Worm (Caenorhabditis elegans): ENCODE data around the gene nucb-1.

nucb-1 gene

DNA sequence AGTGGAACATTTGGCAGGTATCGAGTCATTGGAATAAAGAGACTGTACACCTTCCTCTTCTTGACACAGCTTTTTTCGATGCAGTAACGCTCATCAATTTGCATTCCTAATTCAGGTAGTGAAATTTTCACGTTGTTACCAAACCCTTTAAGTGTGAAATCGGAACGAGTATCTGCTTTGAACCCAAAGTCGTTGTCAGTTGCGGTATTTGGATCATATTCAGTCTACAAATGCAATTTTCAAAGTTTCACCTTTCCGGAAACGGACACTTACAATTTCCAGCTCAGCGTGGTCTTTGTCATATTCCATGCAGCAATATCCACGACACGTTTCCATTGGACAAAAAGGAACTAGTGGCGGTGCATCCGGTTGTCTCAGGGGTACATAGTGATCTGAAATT is 14.9 kb upstream of the nucb-1 start:
- TF ChIP-seq nhr-11 (tag; optimal IDR thresholded peaks at IDR 0.05), result no peak
- TF ChIP-seq pqm-1 (tag; optimal IDR thresholded peaks at IDR 0.05), result no peak
- no peak for TF ChIP-seq ztf-16 (tag; optimal IDR thresholded peaks at IDR 0.05)
- TF ChIP-seq eyg-1 (tag; optimal IDR thresholded peaks at IDR 0.05), result no peak
- no peak for TF ChIP-seq ceh-45 (GFP tag; IDR thresholded peaks at IDR 0.05)
- no peak for TF ChIP-seq madf-2 (tag; optimal IDR thresholded peaks at IDR 0.05)
- TF ChIP-seq dve-1 (tag; optimal IDR thresholded peaks at IDR 0.05), result no peak
- TF ChIP-seq pros-1 (tag; optimal IDR thresholded peaks at IDR 0.05), result no peak
- TF ChIP-seq che-1 (tag; optimal IDR thresholded peaks at IDR 0.05), result no peak
- TF ChIP-seq hlh-15 (tag; optimal IDR thresholded peaks at IDR 0.05), result no peak
- TF ChIP-seq elt-4 (tag; optimal IDR thresholded peaks at IDR 0.05), result no peak
- TF ChIP-seq gmeb-2 (tag; optimal IDR thresholded peaks at IDR 0.05), result no peak
- TF ChIP-seq lin-11 (tag; optimal IDR thresholded peaks at IDR 0.05), result no peak
- TF ChIP-seq unc-86 (tag; optimal IDR thresholded peaks at IDR 0.05), result no peak
- TF ChIP-seq pax-1 (tag; optimal IDR thresholded peaks at IDR 0.05), result no peak
- TF ChIP-seq dmd-4 (tag; optimal IDR thresholded peaks at IDR 0.05; ENCODE audit: borderline replicate concordance), result no peak
- TF ChIP-seq C08G9.2 (tag; optimal IDR thresholded peaks at IDR 0.05), result no peak
- no peak for TF ChIP-seq hlh-13 (GFP tag; optimal IDR thresholded peaks at IDR 0.05)

DNA sequence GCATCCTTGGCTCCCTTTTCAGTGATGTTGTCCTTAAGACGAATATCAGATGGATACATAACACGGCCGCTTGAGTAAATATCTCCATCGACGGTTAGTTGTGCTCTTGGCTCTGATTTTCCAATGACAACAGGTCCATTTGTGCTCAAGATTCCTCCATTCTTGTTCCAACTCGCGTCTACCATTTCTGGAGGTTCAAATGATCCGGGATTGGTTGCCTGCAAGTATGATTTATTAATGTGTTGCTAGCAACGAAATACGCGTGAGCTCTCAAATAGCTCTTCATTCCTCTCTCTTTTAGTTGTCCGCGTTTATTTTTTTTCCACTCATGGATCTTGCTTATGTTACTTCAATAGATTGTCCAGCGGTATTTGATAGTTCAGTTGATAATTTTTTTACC is 13.8 kb upstream of the nucb-1 start, which contains the start of gene arrd-28:
Gene arrd-28, plus strand, starts transcription at position 301 of the 400 bp plus-strand sequence.
- no peak for TF ChIP-seq lin-11 (tag; optimal IDR thresholded peaks at IDR 0.05)
- no peak for TF ChIP-seq hlh-15 (tag; optimal IDR thresholded peaks at IDR 0.05)
- TF ChIP-seq fkh-6 (tag; optimal IDR thresholded peaks at IDR 0.05), result no peak
- no peak for TF ChIP-seq pqm-1 (tag; optimal IDR thresholded peaks at IDR 0.05)
- no peak for TF ChIP-seq unc-86 (tag; optimal IDR thresholded peaks at IDR 0.05)
- no peak for TF ChIP-seq nhr-232 (tag; optimal IDR thresholded peaks at IDR 0.05)

DNA sequence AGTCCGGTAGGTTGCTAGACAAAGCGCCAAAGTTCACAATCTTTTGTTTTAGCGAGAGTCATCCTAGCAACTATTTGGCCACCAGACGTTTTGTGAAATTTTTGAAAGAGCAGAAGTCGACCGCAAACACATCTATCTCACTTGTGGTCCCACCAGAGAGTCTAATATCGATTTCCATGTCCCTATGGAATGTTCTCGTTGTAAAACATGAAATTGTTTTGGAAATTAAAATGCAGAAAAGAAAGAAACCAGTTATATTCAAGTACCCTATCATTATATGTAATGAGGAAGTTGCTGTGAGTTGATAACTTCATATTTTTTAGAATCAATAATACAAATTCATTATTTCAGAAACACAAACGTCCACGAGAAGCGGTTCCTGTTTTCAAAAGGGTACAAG is 12.8 kb upstream of the nucb-1 start:
- TF ChIP-seq unc-3 (GFP tag; conservative IDR thresholded peaks at IDR 0.05), result no peak
- TF ChIP-seq unc-3 (tag; optimal IDR thresholded peaks at IDR 0.05), result no peak
- no peak for TF ChIP-seq ahr-1 (tag; optimal IDR thresholded peaks at IDR 0.05)
- TF ChIP-seq K09A11.1 (tag; optimal IDR thresholded peaks at IDR 0.05; ENCODE audit: insufficient read depth), result no peak
- no peak for TF ChIP-seq pat-9 (tag; optimal IDR thresholded peaks at IDR 0.05)
- TF ChIP-seq ceh-48 (tag; optimal IDR thresholded peaks at IDR 0.05), result no peak
- TF ChIP-seq pax-1 (tag; optimal IDR thresholded peaks at IDR 0.05), result no peak
- no peak for TF ChIP-seq ceh-45 (GFP tag; IDR thresholded peaks at IDR 0.05)
- no peak for TF ChIP-seq lim-6 (tag; optimal IDR thresholded peaks at IDR 0.05)
- TF ChIP-seq eyg-1 (tag; optimal IDR thresholded peaks at IDR 0.05), result no peak
- no peak for TF ChIP-seq sox-4 (tag; optimal IDR thresholded peaks at IDR 0.05)

DNA sequence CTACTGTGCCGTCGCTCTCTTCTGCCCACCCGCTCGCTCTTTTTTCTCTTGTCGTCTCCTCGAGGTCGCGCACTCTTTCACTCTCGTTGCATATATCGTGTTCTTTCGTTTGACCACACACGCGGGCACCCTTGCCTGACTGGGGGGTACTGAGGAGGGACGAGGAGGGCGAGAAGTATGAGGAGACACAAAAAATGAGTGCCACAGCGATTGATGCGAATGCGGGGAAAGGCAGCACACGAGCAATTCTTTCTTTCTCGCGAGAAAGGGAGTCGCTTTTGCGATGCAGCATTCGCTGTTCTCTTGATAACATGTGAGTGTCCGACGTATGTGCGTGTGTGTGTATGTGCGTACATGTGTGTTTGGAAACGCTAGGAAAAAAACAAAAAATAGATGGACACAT is 9.0 kb upstream of the nucb-1 start:
- TF ChIP-seq hlh-6 (tag; optimal IDR thresholded peaks at IDR 0.05) (peak; percentile 91), lim-6 (tag; optimal IDR thresholded peaks at IDR 0.05) (no peak), K09A11.1 (tag; optimal IDR thresholded peaks at IDR 0.05; ENCODE audit: insufficient read depth) (no peak), hlh-13 (GFP tag; optimal IDR thresholded peaks at IDR 0.05) (no peak), T23F11.4 (GFP tag; optimal IDR thresholded peaks at IDR 0.05) (peak; percentile 14), ceh-45 (GFP tag; IDR thresholded peaks at IDR 0.05) (no peak), ref-2 (tag; optimal IDR thresholded peaks at IDR 0.05) (peak; percentile 73), tbx-2 (tag; optimal IDR thresholded peaks at IDR 0.05) (peak; percentile 92), ceh-31 (tag; optimal IDR thresholded peaks at IDR 0.05) (peak; percentile 77), ceh-22 (tag; optimal IDR thresholded peaks at IDR 0.05) (no peak), sox-4 (tag; optimal IDR thresholded peaks at IDR 0.05) (no peak), dve-1 (tag; optimal IDR thresholded peaks at IDR 0.05) (no peak), zip-5 (tag; optimal IDR thresholded peaks at IDR 0.05) (no peak), ceh-48 (tag; optimal IDR thresholded peaks at IDR 0.05) (peak; percentile 2), dmd-4 (tag; optimal IDR thresholded peaks at IDR 0.05; ENCODE audit: borderline replicate concordance) (peak; percentile 66), hlh-30 (tag; optimal IDR thresholded peaks at IDR 0.05; ENCODE audit: insufficient read depth) (peak; percentile 68), fkh-10 (GFP tag; optimal IDR thresholded peaks at IDR 0.05) (no peak), gmeb-2 (tag; optimal IDR thresholded peaks at IDR 0.05) (peak; percentile 10), madf-2 (tag; optimal IDR thresholded peaks at IDR 0.05) (peak; percentile 98), elt-2 (tag; optimal IDR thresholded peaks at IDR 0.05) (peak; percentile 79), syd-9 (tag; optimal IDR thresholded peaks at IDR 0.05) (peak; percentile 74), sdc-2 (tag; optimal IDR thresholded peaks at IDR 0.05) (peak; percentile 81), nfya-1 (tag; optimal IDR thresholded peaks at IDR 0.05) (peak; percentile 75), C08G9.2 (tag; optimal IDR thresholded peaks at IDR 0.05) (peak; percentile 40), eyg-1 (tag; optimal IDR thresholded peaks at IDR 0.05) (no peak), ceh-2 (tag; optimal IDR thresholded peaks at IDR 0.05) (peak; percentile 57), ceh-24 (tag; optimal IDR thresholded peaks at IDR 0.05) (no peak), pag-3 (tag; optimal IDR thresholded peaks at IDR 0.05; ENCODE audit: borderline replicate concordance) (peak; percentile 3), ztf-16 (tag; optimal IDR thresholded peaks at IDR 0.05) (peak; percentile 9), pha-2 (tag; optimal IDR thresholded peaks at IDR 0.05) (peak; percentile 77)

All from whole organism, late embryonic.